Worm (Caenorhabditis elegans): Measurements from ENCODE around the gene R10E4.1.

Gene R10E4.1

ce11 chrIII:4300989-4301498 is 31.5 kb downstream of the R10E4.1 start, which contains the start of gene R10E4.11:
TSS of gene R10E4.11 (minus strand) at chrIII:4301039.
- TF ChIP-seq ceh-48 (tag; optimal IDR thresholded peaks at IDR 0.05) (peak; percentile 75), elt-2 (tag; optimal IDR thresholded peaks at IDR 0.05) (no peak)

DNA sequence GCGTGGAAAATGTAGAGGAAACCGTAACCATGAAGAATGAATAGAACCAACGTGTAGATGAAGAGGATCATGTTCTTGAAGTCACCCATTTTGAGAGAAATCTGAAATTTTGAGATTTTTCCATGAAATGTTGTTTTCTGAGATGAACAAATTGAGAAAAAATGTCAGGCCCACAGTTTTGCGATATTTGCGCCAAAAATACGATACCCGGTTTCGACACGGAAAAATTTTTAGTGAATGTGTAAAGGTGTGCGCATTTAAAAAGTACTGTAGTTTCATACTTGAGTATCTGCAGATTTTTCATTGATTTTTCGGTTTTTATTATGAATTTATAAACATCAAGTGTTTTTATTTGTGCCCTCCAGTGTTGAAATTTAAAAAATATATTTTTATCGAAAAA is 32.8 kb downstream of the R10E4.1 start, which contains the start of gene R10E4.9:
Gene R10E4.9, minus strand, starts transcription at position 101 of the 400 bp plus-strand sequence.
- no peak for TF ChIP-seq fkh-10 (GFP tag; optimal IDR thresholded peaks at IDR 0.05)
- no peak for TF ChIP-seq ttx-3 (tag; optimal IDR thresholded peaks at IDR 0.05)

- TF ChIP-seq npax-4 (tag; optimal IDR thresholded peaks at IDR 0.05) (no peak), hlh-13 (GFP tag; optimal IDR thresholded peaks at IDR 0.05) (no peak), elt-4 (tag; optimal IDR thresholded peaks at IDR 0.05) (no peak), ceh-34 (tag; optimal IDR thresholded peaks at IDR 0.05) (no peak), C38D4.7 (GFP tag; optimal IDR thresholded peaks at IDR 0.05) (no peak), C08G9.2 (tag; optimal IDR thresholded peaks at IDR 0.05) (no peak), sox-2 (GFP tag; IDR thresholded peaks at IDR 0.05) (no peak), ceh-14 (tag; optimal IDR thresholded peaks at IDR 0.05) (no peak), pros-1 (tag; optimal IDR thresholded peaks at IDR 0.05) (no peak), fax-1 (tag; optimal IDR thresholded peaks at IDR 0.05) (no peak), nfya-1 (tag; optimal IDR thresholded peaks at IDR 0.05) (no peak), ceh-19 (GFP tag; optimal IDR thresholded peaks at IDR 0.05) (no peak), hlh-6 (tag; optimal IDR thresholded peaks at IDR 0.05) (no peak), pax-1 (tag; optimal IDR thresholded peaks at IDR 0.05) (no peak), K09A11.1 (tag; optimal IDR thresholded peaks at IDR 0.05; ENCODE audit: insufficient read depth) (no peak), elt-2 (tag; optimal IDR thresholded peaks at IDR 0.05) (no peak), zip-5 (tag; optimal IDR thresholded peaks at IDR 0.05) (no peak), pqm-1 (tag; optimal IDR thresholded peaks at IDR 0.05) (no peak), fkh-6 (tag; optimal IDR thresholded peaks at IDR 0.05) (no peak), nhr-11 (tag; optimal IDR thresholded peaks at IDR 0.05) (no peak)
Measured at ce11 chrIII:4302780-4303179, 33.2 kb downstream of the R10E4.1 start.

DNA sequence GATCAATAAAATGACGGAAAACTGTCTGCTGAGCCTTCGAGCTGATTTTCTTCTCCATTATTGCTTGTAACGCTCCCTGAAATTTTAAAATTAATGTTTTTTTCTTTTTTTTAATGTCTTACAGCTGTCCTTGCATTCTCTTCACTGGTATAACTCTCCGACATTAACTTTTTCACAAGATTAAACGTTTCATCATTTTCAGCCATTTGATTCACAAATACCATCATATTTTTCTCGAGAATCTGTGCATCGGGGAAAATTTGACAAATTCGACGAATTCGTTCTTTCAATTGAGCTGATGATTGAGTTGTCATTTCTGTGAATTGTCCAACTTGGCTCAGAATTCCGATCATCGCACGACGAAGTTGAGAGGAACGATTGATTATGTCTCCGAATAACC is 39.8 kb downstream of the R10E4.1 start:
- no peak for TF ChIP-seq ahr-1 (tag; optimal IDR thresholded peaks at IDR 0.05)
- no peak for TF ChIP-seq ceh-30 (tag; optimal IDR thresholded peaks at IDR 0.05)
- no peak for TF ChIP-seq sox-4 (tag; optimal IDR thresholded peaks at IDR 0.05)
- TF ChIP-seq gmeb-2 (tag; optimal IDR thresholded peaks at IDR 0.05), result no peak
- TF ChIP-seq unc-3 (GFP tag; conservative IDR thresholded peaks at IDR 0.05), result no peak
- no peak for TF ChIP-seq unc-3 (tag; optimal IDR thresholded peaks at IDR 0.05)
- no peak for TF ChIP-seq syd-9 (tag; optimal IDR thresholded peaks at IDR 0.05)
- TF ChIP-seq ceh-9 (tag; optimal IDR thresholded peaks at IDR 0.05), result no peak
- TF ChIP-seq pat-9 (tag; optimal IDR thresholded peaks at IDR 0.05), result no peak
- no peak for TF ChIP-seq ama-1 (optimal IDR thresholded peaks at IDR 0.05)

- TF ChIP-seq hlh-30 (tag; optimal IDR thresholded peaks at IDR 0.05; ENCODE audit: insufficient read depth) (peak; percentile 63), ceh-30 (tag; optimal IDR thresholded peaks at IDR 0.05) (peak; percentile 12), K09A11.1 (tag; optimal IDR thresholded peaks at IDR 0.05; ENCODE audit: insufficient read depth) (no peak), tbx-2 (tag; optimal IDR thresholded peaks at IDR 0.05) (peak; percentile 15), tbx-7 (tag; optimal IDR thresholded peaks at IDR 0.05) (no peak), che-1 (tag; optimal IDR thresholded peaks at IDR 0.05) (no peak), dmd-4 (tag; optimal IDR thresholded peaks at IDR 0.05; ENCODE audit: borderline replicate concordance) (no peak), elt-2 (tag; optimal IDR thresholded peaks at IDR 0.05) (peak; percentile 32), hlh-15 (tag; optimal IDR thresholded peaks at IDR 0.05) (no peak), gmeb-2 (tag; optimal IDR thresholded peaks at IDR 0.05) (no peak), C08G9.2 (tag; optimal IDR thresholded peaks at IDR 0.05) (no peak), unc-55 (GFP tag; optimal IDR thresholded peaks at IDR 0.05) (peak; percentile 58), pha-2 (tag; optimal IDR thresholded peaks at IDR 0.05) (no peak), ceh-31 (tag; optimal IDR thresholded peaks at IDR 0.05) (peak; percentile 58), hlh-6 (tag; optimal IDR thresholded peaks at IDR 0.05) (no peak), pag-3 (tag; optimal IDR thresholded peaks at IDR 0.05; ENCODE audit: borderline replicate concordance) (no peak), ceh-34 (tag; optimal IDR thresholded peaks at IDR 0.05) (no peak), ceh-18 (tag; optimal IDR thresholded peaks at IDR 0.05) (no peak), fax-1 (tag; optimal IDR thresholded peaks at IDR 0.05) (no peak)
Measured at ce11 chrIII:4313061-4313962, 43.8 kb downstream of the R10E4.1 start, which contains the start of the genes evl-14 and dcn-1. TSS of gene evl-14 (minus strand) at chrIII:4313128. TSS of gene dcn-1 (plus strand) at chrIII:4313912.

All from whole organism, late embryonic.